Worm (Caenorhabditis elegans): ENCODE results near the gene srv-10.
A peak's percentile ranks its signal among the peaks of the same experiment; 100 is the strongest.

Gene srv-10

ce11 chrV:13375861-13376260 is 47.8 kb upstream of the srv-10 start (continued):
- TF ChIP-seq nhr-237 (tag; optimal IDR thresholded peaks at IDR 0.05) (no peak), C04F5.9 (tag; optimal IDR thresholded peaks at IDR 0.05) (no peak), fkh-10 (GFP tag; optimal IDR thresholded peaks at IDR 0.05) (no peak), pqm-1 (tag; optimal IDR thresholded peaks at IDR 0.05) (no peak), grh-1 (GFP tag; IDR thresholded peaks at IDR 0.05) (peak; percentile 94), sptf-1 (tag; optimal IDR thresholded peaks at IDR 0.05) (no peak), lin-35 (GFP tag; optimal IDR thresholded peaks at IDR 0.05) (no peak), C34B4.2 (tag; optimal IDR thresholded peaks at IDR 0.05) (no peak), nhr-90 (tag; optimal IDR thresholded peaks at IDR 0.05; ENCODE audit: poor library complexity) (peak; percentile 26), lin-39 (tag; optimal IDR thresholded peaks at IDR 0.05) (no peak), fkh-4 (tag; optimal IDR thresholded peaks at IDR 0.05; ENCODE audit: borderline replicate concordance) (no peak), sup-37 (GFP tag; optimal IDR thresholded peaks at IDR 0.05) (no peak), sox-4 (tag; optimal IDR thresholded peaks at IDR 0.05) (no peak), ztf-4 (tag; optimal IDR thresholded peaks at IDR 0.05) (no peak), ces-1 (GFP tag; optimal IDR thresholded peaks at IDR 0.05) (no peak), jun-1 (tag; optimal IDR thresholded peaks at IDR 0.05) (no peak), aly-2 (tag; optimal IDR thresholded peaks at IDR 0.05) (no peak), ama-1 (optimal IDR thresholded peaks at IDR 0.05) (no peak), tbx-2 (tag; optimal IDR thresholded peaks at IDR 0.05) (no peak), F16B12.6 (tag; optimal IDR thresholded peaks at IDR 0.05) (no peak), pax-3 (tag; optimal IDR thresholded peaks at IDR 0.05) (no peak), mab-9 (GFP tag; IDR thresholded peaks at IDR 0.05) (no peak), elt-2 (tag; optimal IDR thresholded peaks at IDR 0.05) (no peak), isw-1 (GFP tag; IDR thresholded peaks at IDR 0.05) (no peak), nhr-20 (tag; optimal IDR thresholded peaks at IDR 0.05) (peak; percentile 38), nhr-84 (tag; optimal IDR thresholded peaks at IDR 0.05) (no peak), irx-1 (tag; optimal IDR thresholded peaks at IDR 0.05) (no peak), unc-86 (tag; optimal IDR thresholded peaks at IDR 0.05) (no peak), Y116A8C.19 (tag; optimal IDR thresholded peaks at IDR 0.05; ENCODE audit: borderline replicate concordance) (no peak), hpl-2 (GFP tag; optimal IDR thresholded peaks at IDR 0.05) (no peak), unc-98 (GFP tag; IDR thresholded peaks at IDR 0.05) (no peak), nhr-77 (tag; optimal IDR thresholded peaks at IDR 0.05) (no peak), skn-1 (tag; optimal IDR thresholded peaks at IDR 0.05) (no peak), zag-1 (tag; optimal IDR thresholded peaks at IDR 0.05) (no peak), nhr-28 (tag; optimal IDR thresholded peaks at IDR 0.05) (no peak), lin-13 (GFP tag; optimal IDR thresholded peaks at IDR 0.05) (no peak), hlh-17 (GFP tag; optimal IDR thresholded peaks at IDR 0.05; ENCODE audit: borderline replicate concordance) (no peak), unc-30 (tag; optimal IDR thresholded peaks at IDR 0.05) (no peak), lin-14 (GFP tag; optimal IDR thresholded peaks at IDR 0.05) (peak; percentile 83)

DNA sequence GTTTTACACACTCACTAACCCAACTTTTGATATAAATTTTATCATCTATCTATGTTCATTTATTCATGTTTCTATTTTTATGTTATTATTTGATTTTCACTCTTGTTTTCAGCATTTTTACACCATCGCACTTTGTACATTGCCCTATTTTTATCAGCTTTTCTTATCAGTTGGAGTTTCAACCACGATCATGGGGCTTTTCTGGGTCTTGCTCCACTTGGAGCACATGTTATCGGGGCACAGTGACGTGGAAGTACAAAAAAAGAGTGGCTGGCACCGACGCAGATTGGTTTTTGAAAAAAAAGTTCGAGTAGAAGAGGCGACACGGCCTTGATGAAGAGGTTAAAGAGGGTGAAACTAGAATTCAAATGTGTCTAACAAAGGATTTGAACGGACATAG is 46.6 kb upstream of the srv-10 start:
- TF ChIP-seq sox-4 (tag; optimal IDR thresholded peaks at IDR 0.05) = no peak
- no peak for TF ChIP-seq hlh-17 (GFP tag; optimal IDR thresholded peaks at IDR 0.05; ENCODE audit: borderline replicate concordance)
- TF ChIP-seq aly-2 (tag; optimal IDR thresholded peaks at IDR 0.05) = no peak
- no peak for TF ChIP-seq mep-1 (tag; optimal IDR thresholded peaks at IDR 0.05)
- no peak for TF ChIP-seq zag-1 (tag; optimal IDR thresholded peaks at IDR 0.05)
- no peak for TF ChIP-seq egl-13 (tag; optimal IDR thresholded peaks at IDR 0.05)
- TF ChIP-seq efl-1 (optimal IDR thresholded peaks at IDR 0.05) = no peak
- TF ChIP-seq efl-1 (GFP tag; optimal IDR thresholded peaks at IDR 0.05 in 1 of 2) = peak in 1 of 2 experiments; percentile 60
- TF ChIP-seq lir-3 (tag; optimal IDR thresholded peaks at IDR 0.05; ENCODE audit: poor library complexity) = no peak
- no peak for TF ChIP-seq blmp-1 (tag; optimal IDR thresholded peaks at IDR 0.05)
- no peak for TF ChIP-seq ama-1 (optimal IDR thresholded peaks at IDR 0.05)
- TF ChIP-seq snu-23 (GFP tag; optimal IDR thresholded peaks at IDR 0.05) = no peak
- no peak for TF ChIP-seq egl-27 (tag; optimal IDR thresholded peaks at IDR 0.05)
- TF ChIP-seq pqm-1 (tag; optimal IDR thresholded peaks at IDR 0.05) = no peak
- no peak for TF ChIP-seq hpl-2 (GFP tag; optimal IDR thresholded peaks at IDR 0.05)
- no peak for TF ChIP-seq xbp-1 (tag; optimal IDR thresholded peaks at IDR 0.05)
- TF ChIP-seq unc-98 (GFP tag; IDR thresholded peaks at IDR 0.05) = no peak
- no peak for TF ChIP-seq nhr-12 (tag; optimal IDR thresholded peaks at IDR 0.05)
- no peak for TF ChIP-seq ceh-88 (GFP tag; IDR thresholded peaks at IDR 0.05)
- TF ChIP-seq mef-2 (tag; optimal IDR thresholded peaks at IDR 0.05) = no peak
- no peak for TF ChIP-seq ces-1 (GFP tag; optimal IDR thresholded peaks at IDR 0.05)
- TF ChIP-seq elt-2 (tag; optimal IDR thresholded peaks at IDR 0.05) = peak; percentile 97
- no peak for TF ChIP-seq unc-62 (GFP tag; optimal IDR thresholded peaks at IDR 0.05)
- TF ChIP-seq rnt-1 (tag; optimal IDR thresholded peaks at IDR 0.05) = no peak
- no peak for TF ChIP-seq ceh-82 (tag; optimal IDR thresholded peaks at IDR 0.05)
- no peak for TF ChIP-seq ceh-8 (GFP tag; optimal IDR thresholded peaks at IDR 0.05)

All from whole organism, L1 larva.